Worm (Caenorhabditis elegans) whole organism, L1 larva: ENCODE measurements around the gene Y38H6C.25.
A peak's percentile ranks its signal among the peaks of the same experiment; 100 is the strongest.
"Not testable (repeated sequence)": the region's sequence is repeated elsewhere in the genome, so short reads cannot be mapped to it uniquely, and the experiment has no call there.

Source experiments
- C34B4.2 ChIP-seq: sonication (generic microtip); optimal IDR thresholded peaks from 2 replicates; lab custom pipeline; 2017; ENCODE audit warnings: mild to moderate bottlenecking, missing genetic modification characterization, missing compliant biosample characterization
- F16B12.6 ChIP-seq: fragments of 150-350 bp; optimal IDR thresholded peaks from 2 replicates; lab custom pipeline; 2014; ENCODE audit warnings: missing biosample characterization, missing genetic modification characterization
- blmp-1 ChIP-seq: fragments of 150-350 bp; optimal IDR thresholded peaks from 2 replicates; lab custom pipeline; 2014; ENCODE audit warnings: missing biosample characterization, missing genetic modification characterization
- ceh-90 ChIP-seq: sonication (generic microtip); optimal IDR thresholded peaks from 2 replicates; lab custom pipeline; 2016; ENCODE audit warnings: missing genetic modification characterization, missing compliant biosample characterization
- ces-1 ChIP-seq: fragments of 150-350 bp; optimal IDR thresholded peaks from 2 replicates; lab custom pipeline; 2014; ENCODE audit warnings: missing biosample characterization, missing genetic modification reagents, missing genetic modification characterization
- dpl-1 ChIP-seq, 3 experiments: fragments of 150-350 bp in 2 of 3; sonication (generic microtip) in 1 of 3; optimal IDR thresholded peaks; 2 replicates each; lab custom pipeline; 2014 to 2017; ENCODE audit warnings: missing biosample characterization in 3 of 3, missing genetic modification characterization in 3 of 3, missing genetic modification reagents in 3 of 3
- efl-1 ChIP-seq, 4 experiments: fragments of 150-350 bp; optimal IDR thresholded peaks in 3 of 4; peaks in 1 of 4; 1 replicate in 1 of 4; 2 replicates in 3 of 4; lab custom pipeline; 2014; ENCODE audit warnings: missing biosample characterization in 2 of 4, missing genetic modification characterization in 2 of 4, missing genetic modification reagents in 2 of 4
- elt-2 ChIP-seq: sonication (generic microtip); optimal IDR thresholded peaks from 2 replicates; lab custom pipeline; 2016; ENCODE audit warnings: missing genetic modification characterization, mild to moderate bottlenecking, inconsistent platforms, missing compliant biosample characterization, missing genetic modification reagents
- elt-3 ChIP-seq, 6 experiments: fragments of 150-350 bp in 1 of 6; sonication (generic microtip); optimal IDR thresholded peaks; 2 replicates each; lab custom pipeline; 2017 to 2018; ENCODE audit warnings: missing biosample characterization in 6 of 6, missing genetic modification characterization in 6 of 6, inconsistent platforms in 1 of 6
- hlh-17 ChIP-seq: fragments of 200-800 bp; sonication (Bioruptor generic); optimal IDR thresholded peaks from 2 replicates; lab custom pipeline; 2018; ENCODE audit warnings: missing genetic modification characterization, mild to moderate bottlenecking, missing compliant biosample characterization, moderate library complexity, borderline replicate concordance
- hpl-2 ChIP-seq: fragments of 150-350 bp; optimal IDR thresholded peaks from 2 replicates; lab custom pipeline; 2014; ENCODE audit warnings: missing biosample characterization, missing genetic modification reagents, missing genetic modification characterization
- isw-1 ChIP-seq: fragments of 200-800 bp; sonication (Bioruptor generic); IDR thresholded peaks from 2 replicates; pipeline ENCODE4 v1.3.6; 2022; ENCODE audit warnings: missing genetic modification characterization, missing compliant biosample characterization
- lin-13 ChIP-seq: fragments of 150-350 bp; optimal IDR thresholded peaks from 2 replicates; lab custom pipeline; 2014; ENCODE audit warnings: missing biosample characterization, missing genetic modification reagents, missing genetic modification characterization
- lin-39 ChIP-seq: fragments of 150-350 bp; optimal IDR thresholded peaks from 2 replicates; lab custom pipeline; 2014; ENCODE audit warnings: missing biosample characterization, missing genetic modification reagents, missing genetic modification characterization
- lsy-2 ChIP-seq, 2 experiments: fragments of 150-350 bp; optimal IDR thresholded peaks; 2 replicates each; lab custom pipeline; 2014; ENCODE audit warnings: missing biosample characterization in 2 of 2, missing genetic modification characterization in 2 of 2
- mep-1 ChIP-seq: fragments of 150-350 bp; optimal IDR thresholded peaks from 2 replicates; lab custom pipeline; 2014; ENCODE audit warnings: missing biosample characterization, missing genetic modification characterization
- nhr-28 ChIP-seq: fragments of 150-350 bp; optimal IDR thresholded peaks from 2 replicates; lab custom pipeline; 2014; ENCODE audit warnings: missing biosample characterization, missing genetic modification characterization
- nhr-76 ChIP-seq: sonication (generic microtip); optimal IDR thresholded peaks from 2 replicates; lab custom pipeline; 2017; ENCODE audit warnings: missing biosample characterization, missing genetic modification characterization
- nhr-84 ChIP-seq: sonication (generic microtip); optimal IDR thresholded peaks from 2 replicates; lab custom pipeline; 2017; ENCODE audit warnings: missing biosample characterization, missing genetic modification characterization
- nhr-85 ChIP-seq: sonication (generic microtip); peaks from one replicate; lab custom pipeline; 2016; ENCODE audit warnings: missing genetic modification characterization, inconsistent platforms, missing compliant biosample characterization
- rnt-1 ChIP-seq: sonication (generic microtip); optimal IDR thresholded peaks from 2 replicates; lab custom pipeline; 2016; ENCODE audit warnings: mild to moderate bottlenecking, missing genetic modification characterization, moderate library complexity, missing compliant biosample characterization
- skn-1 ChIP-seq: fragments of 150-350 bp; optimal IDR thresholded peaks from 2 replicates; lab custom pipeline; 2014; ENCODE audit warnings: missing biosample characterization, missing genetic modification characterization
- sox-4 ChIP-seq: sonication (generic microtip); optimal IDR thresholded peaks from 2 replicates; lab custom pipeline; 2016; ENCODE audit warnings: missing genetic modification characterization, missing compliant biosample characterization
- sup-37 ChIP-seq: fragments of 200-800 bp; sonication (Bioruptor generic); optimal IDR thresholded peaks from 2 replicates; lab custom pipeline; 2018; ENCODE audit warnings: mild to moderate bottlenecking, missing genetic modification characterization, missing compliant biosample characterization
- tbx-2 ChIP-seq: sonication (generic microtip); optimal IDR thresholded peaks from 2 replicates; lab custom pipeline; 2016; ENCODE audit warnings: missing genetic modification characterization, missing compliant biosample characterization
- unc-130 ChIP-seq: fragments of 150-350 bp; optimal IDR thresholded peaks from 2 replicates; lab custom pipeline; 2017; ENCODE audit warnings: missing biosample characterization, missing genetic modification characterization, inconsistent platforms
- unc-62 ChIP-seq: fragments of 150-350 bp; optimal IDR thresholded peaks from 2 replicates; lab custom pipeline; 2014; ENCODE audit warnings: missing biosample characterization, missing genetic modification reagents, missing genetic modification characterization
- unc-86 ChIP-seq: sonication (generic microtip); optimal IDR thresholded peaks from 2 replicates; lab custom pipeline; 2016; ENCODE audit warnings: missing genetic modification characterization, missing compliant biosample characterization
- zip-4 ChIP-seq: fragments of 200-800 bp; sonication (Bioruptor generic); optimal IDR thresholded peaks from 2 replicates; lab custom pipeline; 2018; ENCODE audit warnings: mild to moderate bottlenecking, missing genetic modification characterization, moderate library complexity, missing compliant biosample characterization

Gene Y38H6C.25

ce11 chrV:20506542-20506941 lies 12.5 kb upstream of the Y38H6C.25 start:
- peak; percentile 16 for TF ChIP-seq nhr-85 (tag; lab: Kevin White, UChicago)
- TF ChIP-seq unc-86 (tag; lab: Kevin White, UChicago), result no peak
- TF ChIP-seq lin-13, result no peak
- TF ChIP-seq nhr-84 (tag; lab: Kevin White, UChicago), result no peak

- TF ChIP-seq lin-13 (no peak), blmp-1 (tag; lab: Kevin White, UChicago) (no peak), efl-1 (optimal IDR thresholded peaks at IDR 0.05; lab: Kevin White, UChicago) (no peak), efl-1 (GFP tag; optimal IDR thresholded peaks at IDR 0.05 in 1 of 2; lab: Kevin White, UChicago) (peak in 1 of 2 experiments; percentile 52)
- TF ChIP-seq, all 84 proteins: peak for 1
Measured at ce11 chrV:20509427-20509826, 9.6 kb upstream of the Y38H6C.25 start.

ce11 chrV:20513661-20514060 lies 5.4 kb upstream of the Y38H6C.25 start, which contains the start of gene Y38H6C.8:
TSS of gene Y38H6C.8 (plus strand) at chrV:20513961.
- TF ChIP-seq ces-1 (GFP tag; lab: Kevin White, UChicago); hlh-17; nhr-28 (tag; lab: Kevin White, UChicago): not testable (repeated sequence)

ce11 chrV:20514483-20514882 lies 4.5 kb upstream of the Y38H6C.25 start:
- TF ChIP-seq unc-62 (GFP tag; lab: Kevin White, UChicago), result no peak
- TF ChIP-seq unc-86 (tag; lab: Kevin White, UChicago), result no peak
- peak; percentile 6 for TF ChIP-seq elt-2 (tag; lab: Kevin White, UChicago)
- no peak for TF ChIP-seq nhr-76 (tag; lab: Kevin White, UChicago)

ce11 chrV:20517005-20517404 lies 2.0 kb upstream of the Y38H6C.25 start:
- TF ChIP-seq elt-2 (tag; lab: Kevin White, UChicago) (no peak), C34B4.2 (no peak), F16B12.6 (tag; lab: Kevin White, UChicago) (no peak), ceh-90 (tag; lab: Kevin White, UChicago) (no peak), nhr-85 (tag; lab: Kevin White, UChicago) (peak; percentile 37), unc-130 (tag; lab: Kevin White, UChicago) (no peak), lsy-2 (tag; optimal IDR thresholded peaks at IDR 0.05; lab: Kevin White, UChicago) (no peak), tbx-2 (tag; lab: Kevin White, UChicago) (no peak), elt-3 (tag; optimal IDR thresholded peaks at IDR 0.05; lab: Kevin White, UChicago) (no peak)

- TF ChIP-seq skn-1 (tag; lab: Kevin White, UChicago) (peak; percentile 8), hpl-2 (no peak), zip-4 (GFP tag; lab: Kevin White, UChicago) (peak; percentile 95), mep-1 (tag; lab: Kevin White, UChicago) (peak; percentile 45), lin-39 (tag; lab: Kevin White, UChicago) (no peak), sup-37 (no peak), rnt-1 (tag; lab: Kevin White, UChicago) (no peak), nhr-76 (tag; lab: Kevin White, UChicago) (no peak), efl-1 (optimal IDR thresholded peaks at IDR 0.05; lab: Kevin White, UChicago) (peak; percentile 1 to 25), efl-1 (GFP tag; optimal IDR thresholded peaks at IDR 0.05 in 1 of 2; lab: Kevin White, UChicago) (peak in 1 of 2 experiments; percentile 8), dpl-1 (GFP tag; optimal IDR thresholded peaks at IDR 0.05; lab: Kevin White, UChicago) (peak in 1 of 3 experiments; percentile 19), C34B4.2 (no peak), isw-1 (GFP tag; lab: Robert Waterston, UW) (no peak), sox-4 (no peak)
Measured at ce11 chrV:20522219-20522618, 3.2 kb downstream of the Y38H6C.25 start, which contains the start of the genes Y38H6C.9 and fbxa-150. TSS of gene Y38H6C.9 (minus strand) at chrV:20522270. TSS of gene fbxa-150 (plus strand) at chrV:20522598.
